Worm (Caenorhabditis elegans): ENCODE results near the gene pqn-54.

pqn-54 gene

DNA sequence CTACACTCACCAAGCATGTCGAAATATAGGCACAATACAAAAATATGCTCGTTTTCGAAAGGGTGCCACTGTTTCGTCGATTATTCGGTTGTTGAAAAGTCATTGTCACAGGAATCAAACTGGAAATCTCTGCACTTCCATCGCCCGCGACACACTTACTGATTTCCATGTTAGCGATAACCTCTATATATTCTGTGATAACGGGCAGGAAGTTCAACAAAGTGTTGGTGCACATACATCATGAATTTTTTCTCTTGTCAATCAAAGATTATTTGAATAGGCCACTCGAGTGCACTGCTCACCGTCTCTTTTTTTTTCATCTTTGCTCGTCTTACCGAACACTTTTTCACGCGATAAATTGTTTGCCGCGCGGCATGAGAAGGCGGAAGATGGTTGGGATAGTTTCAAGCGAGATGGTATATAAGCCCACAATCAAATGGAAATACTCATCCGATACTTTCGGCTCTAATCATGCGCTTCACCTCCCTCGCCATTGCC is at the start of gene pqn-54, which contains the start of gene fpn-1.2:
pqn-54 (plus strand) TSS at position 448 of the 498 bp plus-strand sequence.
fpn-1.2 (minus strand) TSS at position 157 of the 498 bp plus-strand sequence.
- no peak for TF ChIP-seq unc-62 (GFP tag; optimal IDR thresholded peaks at IDR 0.05)

DNA sequence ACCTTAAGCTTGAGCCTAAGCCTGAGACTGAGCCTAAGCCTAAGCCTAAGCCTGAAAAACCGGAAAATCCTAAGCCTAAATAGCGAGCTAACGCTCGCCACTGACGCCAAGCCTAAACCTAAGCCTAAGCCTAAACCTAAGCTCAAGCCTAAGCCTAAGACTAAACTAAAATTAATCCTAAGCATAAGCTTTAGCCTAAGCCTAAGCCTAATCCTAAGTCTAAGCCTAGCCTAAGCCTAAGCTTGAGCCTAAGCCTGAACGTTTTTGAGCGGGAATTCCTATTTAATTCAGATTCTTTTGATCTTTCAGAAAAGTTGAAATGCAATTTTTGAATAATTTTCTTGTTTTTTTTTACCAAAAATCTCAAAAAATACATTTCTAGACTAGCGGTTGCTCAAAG is 48.6 kb upstream of the pqn-54 start:
- TF ChIP-seq unc-62 (GFP tag; optimal IDR thresholded peaks at IDR 0.05), result no peak

DNA sequence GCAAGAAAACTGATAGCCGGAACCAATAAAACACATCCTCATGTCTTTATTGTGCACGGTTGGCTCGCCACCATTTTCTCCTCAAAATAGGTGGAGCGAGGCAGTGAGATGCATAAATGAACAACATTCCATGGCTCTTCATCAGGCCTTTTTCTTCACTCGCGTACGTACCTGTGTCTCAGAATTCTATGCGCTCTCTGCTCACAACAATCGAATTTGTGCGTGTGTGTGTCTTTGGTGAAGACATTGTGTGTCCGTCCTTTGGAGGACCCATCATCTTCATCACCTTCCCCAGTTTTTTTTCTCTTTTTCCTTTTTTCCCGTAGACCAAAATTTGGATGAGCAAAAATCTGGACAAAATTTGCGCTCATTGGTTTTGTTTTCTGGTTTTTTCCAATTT is 42.5 kb upstream of the pqn-54 start:
- no peak for TF ChIP-seq unc-62 (GFP tag; optimal IDR thresholded peaks at IDR 0.05)

DNA sequence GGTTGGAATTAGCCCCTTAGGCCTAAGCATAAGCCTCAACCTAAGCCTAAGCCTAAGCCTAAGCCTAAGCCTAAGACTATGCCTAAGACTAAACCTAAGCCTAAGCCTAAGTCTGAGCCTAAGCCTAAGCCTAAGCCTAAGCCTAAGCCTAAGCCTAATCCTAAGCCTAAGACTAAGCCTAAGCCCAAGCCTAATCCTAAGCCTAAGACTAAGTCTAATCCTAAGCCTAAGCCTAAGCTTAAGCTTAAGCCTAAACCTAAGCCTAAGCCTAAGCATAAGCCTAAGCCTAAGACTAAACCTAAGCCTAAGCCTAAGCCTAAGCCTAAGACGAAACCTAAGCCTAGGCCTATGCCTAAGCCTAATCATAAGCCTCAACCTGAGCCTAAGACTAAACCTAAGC is 41.5 kb upstream of the pqn-54 start:
- no peak for TF ChIP-seq unc-62 (GFP tag; optimal IDR thresholded peaks at IDR 0.05)

DNA sequence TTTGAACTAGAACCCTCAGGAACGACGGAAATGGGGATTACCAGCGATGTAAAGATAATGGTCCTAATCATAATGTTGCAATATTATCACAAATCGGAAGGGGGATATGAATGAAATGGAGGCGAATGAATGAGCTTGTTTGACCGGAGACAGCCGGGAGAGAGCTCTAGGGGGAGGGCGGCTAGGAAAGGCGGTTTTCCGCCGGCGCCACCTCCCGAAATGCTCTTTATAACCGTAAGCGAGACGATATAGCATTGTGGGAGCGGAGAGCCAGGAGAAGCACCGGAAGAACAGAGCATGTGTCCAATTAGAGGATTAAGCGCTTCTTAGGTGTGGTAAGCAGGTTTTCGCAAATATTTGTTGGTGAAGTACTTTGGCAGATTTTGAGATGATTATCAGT is 39.2 kb upstream of the pqn-54 start, which contains the start of gene R12A1.3:
R12A1.3 (minus strand) TSS at position 200 of the 400 bp plus-strand sequence.
- TF ChIP-seq unc-62 (GFP tag; optimal IDR thresholded peaks at IDR 0.05), result no peak

DNA sequence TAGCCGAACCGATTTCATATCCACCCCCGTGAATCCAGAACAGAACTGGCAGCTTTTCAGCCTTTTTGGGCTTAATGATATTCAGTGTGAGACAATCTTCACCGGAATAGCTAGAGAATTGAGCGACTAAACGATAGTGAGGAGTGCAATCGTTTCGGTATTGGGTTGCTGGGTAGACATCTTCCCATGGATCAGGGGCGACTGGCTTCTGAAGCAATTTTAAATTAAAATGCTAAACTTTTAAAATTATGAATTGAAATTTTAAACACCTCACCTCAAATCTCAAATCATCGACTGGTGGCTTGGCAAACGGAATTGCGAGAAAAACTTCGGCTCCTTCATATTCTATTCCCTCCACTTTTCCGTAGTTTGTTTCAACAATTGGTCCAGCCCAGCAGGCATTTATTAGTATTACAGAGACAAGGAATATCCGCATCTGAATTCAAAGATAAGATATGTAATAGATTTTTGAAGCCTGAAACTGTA is 33.0 kb upstream of the pqn-54 start, which contains the start of gene ges-1:
ges-1 (minus strand) TSS at position 436 of the 486 bp plus-strand sequence.
- no peak for TF ChIP-seq unc-62 (GFP tag; optimal IDR thresholded peaks at IDR 0.05)

DNA sequence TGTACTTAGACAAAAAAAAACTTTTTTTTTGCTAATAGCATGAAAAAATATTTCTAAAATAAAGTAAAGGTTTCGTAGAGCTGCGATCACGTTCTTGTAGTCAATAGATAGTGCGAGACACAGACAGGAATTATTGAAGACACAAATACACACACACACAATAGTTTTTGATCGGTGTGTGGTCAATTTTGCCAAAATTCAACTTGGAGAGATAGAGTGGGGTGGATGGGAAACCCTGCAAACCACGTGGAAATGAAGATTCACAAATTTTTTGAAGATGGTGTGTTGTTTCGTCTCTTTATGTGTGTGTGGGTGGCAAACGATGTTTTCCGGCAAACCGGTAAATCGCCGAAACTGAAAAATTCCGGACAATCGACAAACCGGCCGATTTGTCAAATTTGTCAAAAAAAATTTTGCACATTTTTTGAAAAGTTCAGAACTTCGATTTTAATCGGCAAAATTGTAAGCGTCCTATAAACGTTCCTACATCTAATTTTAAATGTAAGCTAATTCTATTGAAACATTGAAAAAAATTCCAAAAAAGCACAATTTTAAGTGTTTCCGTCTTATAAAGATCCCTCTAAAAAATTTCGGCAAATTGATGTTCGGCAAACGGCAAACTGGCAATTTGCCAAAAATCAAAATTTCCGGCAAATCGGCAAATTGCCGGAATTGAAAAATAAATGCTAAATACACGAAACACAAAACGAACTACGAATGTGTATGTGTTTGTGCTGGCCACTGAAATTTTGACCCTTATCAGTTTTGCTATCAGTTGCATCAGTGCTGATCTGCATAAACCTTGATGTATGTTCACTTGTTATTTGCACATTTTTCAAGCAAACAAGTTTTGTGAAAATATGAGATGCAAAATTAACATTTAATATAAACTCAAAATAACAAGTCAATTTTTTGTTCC is 32.0 kb upstream of the pqn-54 start:
- TF ChIP-seq unc-62 (GFP tag; optimal IDR thresholded peaks at IDR 0.05), result no peak

DNA sequence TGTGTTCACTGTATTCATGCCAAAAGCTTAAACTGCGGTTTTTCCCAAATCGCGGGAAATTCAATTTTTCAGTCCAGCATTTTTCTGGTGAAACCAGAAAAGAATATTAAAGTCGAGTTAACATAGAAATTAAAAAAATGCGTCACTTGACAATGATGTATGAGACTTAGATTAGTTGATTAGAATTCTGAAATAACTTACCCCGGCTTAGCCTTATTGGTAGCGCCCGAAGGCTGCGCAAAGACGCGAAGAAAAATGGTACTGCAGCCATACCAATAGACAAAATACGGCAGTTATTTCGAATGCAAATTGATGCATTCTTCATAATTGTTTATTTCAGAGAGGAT is 31.4 kb upstream of the pqn-54 start:
- no peak for TF ChIP-seq unc-62 (GFP tag; optimal IDR thresholded peaks at IDR 0.05)

DNA sequence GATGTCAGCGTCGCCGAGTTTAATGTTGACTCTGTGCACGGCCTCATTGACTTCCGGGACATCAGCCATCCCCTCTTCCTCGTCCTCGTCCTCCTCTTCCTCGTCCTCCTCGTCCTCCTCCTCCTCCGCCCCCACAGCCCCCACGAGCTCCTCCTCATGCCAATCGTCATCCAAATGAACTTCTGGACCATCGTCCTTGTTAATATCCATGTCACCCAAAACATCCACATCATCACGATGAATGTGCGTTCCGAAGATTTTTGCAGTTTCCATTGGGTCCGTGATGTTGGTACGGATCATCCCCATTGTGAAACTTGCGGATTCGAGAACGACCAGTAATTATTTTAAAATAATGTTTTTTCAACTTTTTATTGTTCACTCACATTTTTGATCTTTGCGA is 30.4 kb upstream of the pqn-54 start:
- no peak for TF ChIP-seq unc-62 (GFP tag; optimal IDR thresholded peaks at IDR 0.05)

DNA sequence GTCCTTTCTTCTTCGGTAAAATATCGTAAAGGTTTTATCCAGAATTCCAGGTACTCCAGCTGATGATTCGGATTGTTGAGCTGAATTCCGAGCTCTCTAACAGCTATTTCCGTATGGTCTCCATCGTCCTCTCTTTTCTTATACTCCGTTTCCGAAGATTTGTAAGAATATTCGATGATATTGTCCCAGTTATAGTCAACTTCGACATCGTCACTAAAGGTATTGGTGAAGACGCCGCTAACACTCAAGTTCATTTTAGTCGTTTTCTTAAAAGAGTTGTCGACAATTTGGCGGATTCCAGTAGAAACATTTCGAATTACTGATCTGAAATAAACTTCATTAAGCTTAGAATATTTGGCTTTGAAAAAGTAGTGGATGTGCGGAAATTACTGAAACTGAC is 29.7 kb upstream of the pqn-54 start:
- TF ChIP-seq unc-62 (GFP tag; optimal IDR thresholded peaks at IDR 0.05), result no peak

DNA sequence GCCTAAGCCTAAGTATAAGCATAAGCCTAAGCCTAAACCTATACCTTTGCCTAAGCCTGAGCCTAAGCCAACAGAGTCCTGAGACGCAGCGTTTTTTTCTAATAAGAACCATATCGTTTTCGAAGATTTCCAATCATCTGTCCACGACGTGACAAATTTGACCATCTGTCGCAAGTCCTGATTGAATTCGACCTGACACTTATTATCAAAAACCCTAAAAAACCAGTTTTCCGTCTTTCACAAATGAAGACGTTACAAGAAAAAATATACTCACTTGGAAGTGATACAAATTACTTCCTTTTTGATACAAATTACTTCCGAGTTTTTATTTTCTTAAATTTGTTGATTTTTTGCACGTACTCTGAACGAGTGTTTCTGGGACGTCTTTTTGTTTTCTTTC is 26.6 kb upstream of the pqn-54 start:
- TF ChIP-seq unc-62 (GFP tag; optimal IDR thresholded peaks at IDR 0.05), result no peak

DNA sequence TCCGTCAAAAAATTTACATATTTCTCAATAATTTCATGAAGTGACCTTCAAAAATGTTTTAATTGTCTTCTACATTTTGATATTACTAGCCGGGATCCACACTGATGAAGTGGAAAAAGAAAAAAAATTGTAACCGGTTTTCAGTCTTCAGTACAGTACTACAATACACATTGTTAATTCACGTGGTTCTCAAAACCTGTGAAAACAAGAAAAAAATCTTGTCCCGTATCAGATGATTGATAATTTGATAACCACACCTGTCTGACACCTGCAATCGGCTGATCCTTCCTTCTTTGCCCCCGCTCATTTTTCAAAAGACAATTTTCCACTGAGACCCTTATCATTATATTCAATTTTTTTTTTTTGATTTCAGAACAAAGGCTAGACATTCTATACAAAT is 26.0 kb upstream of the pqn-54 start, which contains the start of gene R09B5.11:
R09B5.11 (plus strand) TSS at position 374 of the 400 bp plus-strand sequence.
- no peak for TF ChIP-seq unc-62 (GFP tag; optimal IDR thresholded peaks at IDR 0.05)

DNA sequence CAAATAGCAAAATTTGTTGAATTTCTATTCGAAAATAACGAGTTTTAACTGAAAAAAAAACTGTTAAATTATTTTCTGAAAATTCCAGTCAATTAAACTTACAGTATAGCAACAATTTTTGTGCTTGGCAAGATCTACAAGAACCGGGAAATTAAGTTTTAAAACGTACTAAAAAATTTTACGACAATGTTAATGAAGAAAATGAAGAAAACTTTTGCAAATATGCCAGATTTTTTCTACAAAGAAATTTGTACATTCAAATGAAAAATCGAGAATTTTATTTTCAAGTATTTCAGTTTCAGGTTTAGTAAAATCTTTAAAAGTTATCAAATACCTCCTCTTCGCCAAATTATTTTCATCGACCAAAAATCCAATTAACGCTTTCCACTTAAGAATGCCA is 22.7 kb upstream of the pqn-54 start, which contains the start of gene cnc-11:
cnc-11 (plus strand) TSS at position 301 of the 400 bp plus-strand sequence.
- TF ChIP-seq unc-62 (GFP tag; optimal IDR thresholded peaks at IDR 0.05), result no peak

DNA sequence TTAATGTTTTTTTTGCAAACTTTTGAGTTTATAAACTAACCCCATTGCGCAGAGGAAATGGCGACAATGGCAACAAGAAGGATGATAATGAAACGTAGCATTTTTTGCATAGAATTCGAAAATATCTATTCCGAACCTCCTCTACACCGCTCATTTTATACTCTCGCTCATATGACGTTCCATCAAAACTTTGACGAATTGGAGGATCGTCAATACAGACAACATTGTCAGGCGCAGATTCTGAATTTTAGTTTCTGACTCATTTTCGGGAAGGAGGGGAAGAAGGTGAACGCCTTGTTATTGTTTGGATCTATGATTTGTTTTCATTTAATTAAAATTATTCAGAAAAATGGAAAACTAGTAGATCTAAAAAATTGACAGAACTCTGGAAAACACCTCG is 20.6 kb upstream of the pqn-54 start, which contains the start of gene cnc-1:
cnc-1 (minus strand) TSS at position 101 of the 400 bp plus-strand sequence.
- no peak for TF ChIP-seq unc-62 (GFP tag; optimal IDR thresholded peaks at IDR 0.05)

DNA sequence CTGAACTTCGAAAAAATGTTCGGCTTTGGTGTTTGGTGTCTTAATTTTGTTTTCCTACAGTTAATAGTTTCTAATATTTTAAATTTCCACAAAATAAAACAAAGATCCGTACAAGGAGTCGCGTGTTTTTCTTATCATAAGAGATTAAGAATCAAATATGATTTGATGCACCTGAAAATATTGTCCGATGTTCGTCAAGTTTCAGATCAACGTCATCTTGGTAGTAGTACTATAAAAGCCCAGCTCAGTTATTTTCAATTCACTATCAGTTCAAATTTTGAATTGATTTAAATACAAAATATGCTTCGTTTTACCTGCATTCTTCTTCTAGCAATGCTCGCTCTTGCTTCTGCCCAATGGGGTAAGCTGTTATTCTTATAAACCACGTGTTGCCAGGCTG is 19.7 kb upstream of the pqn-54 start, which contains the start of gene cnc-5:
cnc-5 (plus strand) TSS at position 301 of the 400 bp plus-strand sequence.
- TF ChIP-seq unc-62 (GFP tag; optimal IDR thresholded peaks at IDR 0.05), result no peak

DNA sequence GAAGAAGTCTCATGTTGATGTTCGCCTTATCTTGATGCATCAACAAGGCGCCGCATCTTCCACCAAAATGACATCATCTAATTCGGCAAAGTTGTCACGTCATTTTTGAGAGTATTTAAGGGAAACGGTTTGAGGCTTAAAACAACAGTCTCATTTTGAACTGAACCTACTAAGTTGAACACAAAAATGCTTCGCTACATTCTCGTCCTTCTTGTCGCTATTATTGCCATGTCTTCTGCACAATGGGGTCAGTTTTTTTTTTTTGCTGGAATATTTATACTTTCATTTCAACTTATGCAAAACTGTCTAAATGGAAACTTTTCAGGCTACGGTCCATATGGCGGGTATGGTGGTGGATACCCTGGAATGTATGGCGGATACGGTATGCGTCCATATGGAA is 17.7 kb upstream of the pqn-54 start, which contains the start of gene cnc-4:
cnc-4 (plus strand) TSS at position 117 of the 400 bp plus-strand sequence.
- TF ChIP-seq unc-62 (GFP tag; optimal IDR thresholded peaks at IDR 0.05), result no peak
